Worm (Caenorhabditis elegans) whole organism, L4 larva: ENCODE measurements around the gene ncx-3.

ENCODE experiments used
- Y105C5A.15 ChIP-seq: fragments of 200-800 bp; sonication (Bioruptor generic); IDR thresholded peaks from 2 replicates; pipeline ENCODE4 v1.3.6; 2022; ENCODE audit warnings: missing genetic modification characterization, missing compliant biosample characterization
- Y48G9A.11 ChIP-seq: fragments of 200-800 bp; sonication (Bioruptor generic); IDR thresholded peaks from 2 replicates; pipeline ENCODE4 v1.3.6; 2022; ENCODE audit warnings: missing genetic modification reagents, missing genetic modification characterization, missing compliant biosample characterization
- aly-2 ChIP-seq: sonication (generic microtip); optimal IDR thresholded peaks from 2 replicates; lab custom pipeline; 2018; ENCODE audit warnings: missing biosample characterization, missing genetic modification characterization
- egl-27 ChIP-seq: sonication (generic microtip); optimal IDR thresholded peaks from 3 replicates; lab custom pipeline; 2017; ENCODE audit warnings: missing biosample characterization, missing genetic modification reagents, missing genetic modification characterization
- lin-1 ChIP-seq: fragments of 200-800 bp; sonication (Bioruptor generic); IDR thresholded peaks from 2 replicates; pipeline ENCODE4 v1.3.6; 2022; ENCODE audit warnings: missing genetic modification reagents, missing genetic modification characterization, missing compliant biosample characterization
- lsy-2 ChIP-seq, 2 experiments: fragments of 150-350 bp in 1 of 2; sonication (generic microtip) in 1 of 2; optimal IDR thresholded peaks; 2 replicates each; lab custom pipeline; 2014 to 2017; ENCODE audit warnings: missing biosample characterization in 2 of 2, missing genetic modification characterization in 2 of 2
- nhr-77 ChIP-seq: fragments of 150-350 bp; optimal IDR thresholded peaks from 2 replicates; lab custom pipeline; 2014; ENCODE audit warnings: missing biosample characterization, missing genetic modification characterization
- pha-4 ChIP-seq, 2 experiments: fragments of 150-350 bp in 1 of 2; fragments of 200-800 bp in 1 of 2; sonication (Bioruptor generic) in 1 of 2; IDR thresholded peaks in 1 of 2; optimal IDR thresholded peaks in 1 of 2; 2 replicates each; pipeline versions ENCODE4 v1.3.6 to Lab custom; 2014 to 2022; ENCODE audit warnings: missing genetic modification characterization in 2 of 2, missing genetic modification reagents in 2 of 2, missing biosample characterization in 1 of 2, missing compliant biosample characterization in 1 of 2
- skn-1 ChIP-seq: fragments of 150-350 bp; optimal IDR thresholded peaks from 2 replicates; lab custom pipeline; 2014; ENCODE audit warnings: missing biosample characterization, missing genetic modification characterization
- unc-39 ChIP-seq: sonication (generic microtip); optimal IDR thresholded peaks from 2 replicates; lab custom pipeline; 2017; ENCODE audit warnings: missing biosample characterization, missing genetic modification characterization

DNA sequence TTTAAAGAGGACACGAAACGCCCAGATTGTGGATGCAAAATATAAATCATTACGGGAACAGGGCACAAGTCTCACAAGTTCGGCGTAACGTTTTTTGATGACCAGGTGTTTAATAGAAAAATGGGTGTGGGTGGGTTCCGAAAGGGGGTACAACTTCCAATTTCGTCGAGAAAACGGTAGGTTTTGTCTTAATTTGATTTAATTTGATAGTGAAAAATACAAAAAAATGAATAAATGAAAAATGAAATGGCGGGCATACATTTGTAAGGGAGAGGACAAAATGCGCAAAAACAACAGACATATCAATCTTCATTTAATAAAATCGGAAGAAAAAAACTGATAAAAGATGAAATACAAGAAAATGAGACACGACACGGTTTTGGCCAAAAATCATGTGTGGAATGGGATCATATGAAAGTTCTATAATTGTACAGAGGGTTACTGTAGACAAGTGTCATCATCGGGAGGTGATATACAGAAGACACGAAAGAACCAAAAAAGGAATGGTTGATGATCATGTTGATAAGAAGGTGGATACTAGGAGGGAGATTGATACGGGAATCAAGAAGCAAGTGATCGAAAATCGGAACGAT is 14.5 kb upstream of the ncx-3 start:
- no peak for TF ChIP-seq Y48G9A.11 (GFP tag; lab: Robert Waterston, UW)
- no peak for TF ChIP-seq egl-27
- TF ChIP-seq aly-2 (tag; lab: Kevin White, UChicago) = no peak
- TF ChIP-seq Y105C5A.15 (GFP tag; lab: Robert Waterston, UW) = no peak
- TF ChIP-seq pha-4 (GFP tag; IDR thresholded peaks at IDR 0.05; lab: Robert Waterston, UW) = no peak
- TF ChIP-seq pha-4 (tag; optimal IDR thresholded peaks at IDR 0.05; lab: Kevin White, UChicago) = no peak
- no peak for TF ChIP-seq unc-39 (tag; lab: Kevin White, UChicago)
- no peak for TF ChIP-seq lin-1 (GFP tag; lab: Robert Waterston, UW)
- no peak for TF ChIP-seq nhr-77 (tag; lab: Kevin White, UChicago)
- TF ChIP-seq skn-1 (tag; lab: Kevin White, UChicago) = no peak
- no peak for TF ChIP-seq lsy-2 (tag; optimal IDR thresholded peaks at IDR 0.05; lab: Kevin White, UChicago)
